Fruit fly (Drosophila melanogaster) Kc167 (cell line): Measurements from ENCODE around the gene CG44098.

Source experiments
- Myc ChIP-seq: fragments of >200 bp; optimal IDR thresholded peaks from 2 replicates; lab custom pipeline; 2017; ENCODE audit warnings: missing external identifiers
- Sin3A ChIP-seq: fragments of >200 bp; optimal IDR thresholded peaks from 2 replicates; lab custom pipeline; 2018; ENCODE audit warnings: missing external identifiers
- h ChIP-seq: fragments of >200 bp; optimal IDR thresholded peaks from 3 replicates; lab custom pipeline; 2018; ENCODE audit warnings: missing external identifiers
- insv ChIP-seq: fragments of >200 bp; optimal IDR thresholded peaks from 3 replicates; lab custom pipeline; 2018; ENCODE audit warnings: missing external identifiers
- psq ChIP-seq: fragments of >200 bp; optimal IDR thresholded peaks from 2 replicates; lab custom pipeline; 2017; ENCODE audit warnings: missing external identifiers
- ttk ChIP-seq: sonication (Bioruptor generic); optimal IDR thresholded peaks from 2 replicates; lab custom pipeline; 2017; ENCODE audit warnings: missing external identifiers

The CG44098 gene

dm6 chr3R:4731828-4732657 is 41.0 kb downstream of the CG44098 start, which contains the start of gene Nep2:
TSS of gene Nep2 (minus strand) at chr3R:4731878.
- no peak for TF ChIP-seq Myc (lab: Kevin White, UChicago)

dm6 chr3R:4731006-4731405 is 42.0 kb downstream of the CG44098 start:
- no peak for TF ChIP-seq ttk (lab: Kevin White, UChicago)
- no peak for TF ChIP-seq Myc (lab: Kevin White, UChicago)
- no peak for TF ChIP-seq psq
- no peak for TF ChIP-seq h (lab: Kevin White, UChicago)
- no peak for TF ChIP-seq insv (lab: Kevin White, UChicago)
- TF ChIP-seq Sin3A (lab: Kevin White, UChicago): no peak

- TF ChIP-seq insv (lab: Kevin White, UChicago) (no peak), h (lab: Kevin White, UChicago) (no peak), psq (no peak), Sin3A (lab: Kevin White, UChicago) (no peak), Myc (lab: Kevin White, UChicago) (no peak), ttk (lab: Kevin White, UChicago) (no peak)
Measured at dm6 chr3R:4728448-4728847, 44.5 kb downstream of the CG44098 start.

dm6 chr3R:4726796-4727195 is 46.2 kb downstream of the CG44098 start:
- TF ChIP-seq psq (no peak), Myc (lab: Kevin White, UChicago) (no peak), insv (lab: Kevin White, UChicago) (no peak)

- TF ChIP-seq insv (lab: Kevin White, UChicago) (no peak), Myc (lab: Kevin White, UChicago) (no peak), ttk (lab: Kevin White, UChicago) (no peak), h (lab: Kevin White, UChicago) (no peak), Sin3A (lab: Kevin White, UChicago) (no peak), psq (no peak)
Measured at dm6 chr3R:4726294-4726693, 46.7 kb downstream of the CG44098 start.

dm6 chr3R:4725349-4725748 is 47.6 kb downstream of the CG44098 start:
- no peak for TF ChIP-seq ttk (lab: Kevin White, UChicago)
- no peak for TF ChIP-seq insv (lab: Kevin White, UChicago)
- TF ChIP-seq Sin3A (lab: Kevin White, UChicago): no peak
- TF ChIP-seq psq: no peak
- TF ChIP-seq Myc (lab: Kevin White, UChicago): no peak
- TF ChIP-seq h (lab: Kevin White, UChicago): no peak

dm6 chr3R:4724323-4724832 is 48.6 kb downstream of the CG44098 start:
- no peak for TF ChIP-seq ttk (lab: Kevin White, UChicago)
- TF ChIP-seq h (lab: Kevin White, UChicago): no peak
- no peak for TF ChIP-seq psq
- TF ChIP-seq insv (lab: Kevin White, UChicago): no peak
- TF ChIP-seq Myc (lab: Kevin White, UChicago): no peak
- no peak for TF ChIP-seq Sin3A (lab: Kevin White, UChicago)

- TF ChIP-seq h (lab: Kevin White, UChicago): no peak
- no peak for TF ChIP-seq Myc (lab: Kevin White, UChicago)
- TF ChIP-seq ttk (lab: Kevin White, UChicago): no peak
- TF ChIP-seq Sin3A (lab: Kevin White, UChicago): no peak
- no peak for TF ChIP-seq psq
- TF ChIP-seq insv (lab: Kevin White, UChicago): no peak
Measured at dm6 chr3R:4717586-4717985, 55.4 kb downstream of the CG44098 start.

dm6 chr3R:4713775-4714360 is 59.1 kb downstream of the CG44098 start, which contains the start of gene eIF3f1:
TSS of gene eIF3f1 (minus strand) at chr3R:4714182.
- TF ChIP-seq psq (no peak), ttk (lab: Kevin White, UChicago) (no peak), Sin3A (lab: Kevin White, UChicago) (no peak), h (lab: Kevin White, UChicago) (no peak), Myc (lab: Kevin White, UChicago) (no peak), insv (lab: Kevin White, UChicago) (no peak)

dm6 chr3R:4712063-4712462 is 60.9 kb downstream of the CG44098 start:
- no peak for TF ChIP-seq Sin3A (lab: Kevin White, UChicago)
- no peak for TF ChIP-seq Myc (lab: Kevin White, UChicago)

dm6 chr3R:4706055-4706454 is 66.9 kb downstream of the CG44098 start:
- TF ChIP-seq psq (no peak), h (lab: Kevin White, UChicago) (no peak), Sin3A (lab: Kevin White, UChicago) (no peak), Myc (lab: Kevin White, UChicago) (no peak), ttk (lab: Kevin White, UChicago) (no peak), insv (lab: Kevin White, UChicago) (no peak)

- no peak for TF ChIP-seq Myc (lab: Kevin White, UChicago)
- TF ChIP-seq ttk (lab: Kevin White, UChicago): no peak
- no peak for TF ChIP-seq Sin3A (lab: Kevin White, UChicago)
- no peak for TF ChIP-seq h (lab: Kevin White, UChicago)
- TF ChIP-seq insv (lab: Kevin White, UChicago): no peak
- no peak for TF ChIP-seq psq
Measured at dm6 chr3R:4705167-4705566, 67.8 kb downstream of the CG44098 start.
